Worm (Caenorhabditis elegans): Measurements from ENCODE around the gene C04F5.2.

The C04F5.2 gene

ce11 chrV:5088311-5088710 lies 8.6 kb downstream of the C04F5.2 start (continued):
- TF ChIP-seq pag-3 (tag; optimal IDR thresholded peaks at IDR 0.05; ENCODE audit: borderline replicate concordance, insufficient read depth) (no peak), sptf-1 (tag; optimal IDR thresholded peaks at IDR 0.05) (no peak), nhr-71 (tag; optimal IDR thresholded peaks at IDR 0.05) (peak; percentile 35), hpl-2 (GFP tag; optimal IDR thresholded peaks at IDR 0.05) (no peak), ceh-8 (GFP tag; optimal IDR thresholded peaks at IDR 0.05) (no peak), ama-1 (optimal IDR thresholded peaks at IDR 0.05) (no peak), skn-1 (tag; optimal IDR thresholded peaks at IDR 0.05) (no peak), nhr-76 (tag; optimal IDR thresholded peaks at IDR 0.05) (no peak), alr-1 (tag; optimal IDR thresholded peaks at IDR 0.05; ENCODE audit: borderline replicate concordance) (no peak), sup-37 (GFP tag; optimal IDR thresholded peaks at IDR 0.05) (no peak), ceh-88 (GFP tag; IDR thresholded peaks at IDR 0.05) (no peak), irx-1 (tag; optimal IDR thresholded peaks at IDR 0.05) (no peak), elt-3 (tag; optimal IDR thresholded peaks at IDR 0.05) (no peak), lin-14 (GFP tag; optimal IDR thresholded peaks at IDR 0.05) (peak; percentile 74), nhr-12 (tag; optimal IDR thresholded peaks at IDR 0.05) (no peak), dpl-1 (GFP tag; optimal IDR thresholded peaks at IDR 0.05) (no peak), nhr-237 (tag; optimal IDR thresholded peaks at IDR 0.05) (no peak), sox-4 (tag; optimal IDR thresholded peaks at IDR 0.05) (no peak), unc-86 (tag; optimal IDR thresholded peaks at IDR 0.05) (no peak), tlp-1 (tag; optimal IDR thresholded peaks at IDR 0.05) (no peak), ztf-4 (tag; optimal IDR thresholded peaks at IDR 0.05) (no peak), ets-5 (GFP tag; IDR thresholded peaks at IDR 0.05) (no peak), pax-3 (tag; optimal IDR thresholded peaks at IDR 0.05) (no peak), egl-13 (tag; optimal IDR thresholded peaks at IDR 0.05) (peak; percentile 22), nhr-84 (tag; optimal IDR thresholded peaks at IDR 0.05) (no peak), mdl-1 (tag; optimal IDR thresholded peaks at IDR 0.05) (no peak), nhr-11 (tag; optimal IDR thresholded peaks at IDR 0.05) (no peak), efl-1 (optimal IDR thresholded peaks at IDR 0.05) (no peak), efl-1 (GFP tag; optimal IDR thresholded peaks at IDR 0.05 in 1 of 2) (peak in 1 of 2 experiments; percentile 38)

ce11 chrV:5086919-5087404 lies 10.0 kb downstream of the C04F5.2 start, which contains the start of gene Y58A7A.5:
Gene Y58A7A.5, minus strand, starts transcription at chrV:5086969.
- TF ChIP-seq unc-86 (tag; optimal IDR thresholded peaks at IDR 0.05), result peak; percentile 4
- peak; percentile 85 for TF ChIP-seq nhr-19 (GFP tag; conservative IDR thresholded peaks at IDR 0.05)
- TF ChIP-seq elt-2 (tag; optimal IDR thresholded peaks at IDR 0.05), result no peak
- no peak for TF ChIP-seq hlh-4 (tag; optimal IDR thresholded peaks at IDR 0.05)
- no peak for TF ChIP-seq Y116A8C.19 (tag; optimal IDR thresholded peaks at IDR 0.05; ENCODE audit: borderline replicate concordance)
- TF ChIP-seq efl-1 (optimal IDR thresholded peaks at IDR 0.05), result peak in 1 of 2 experiments; percentile 15
- TF ChIP-seq efl-1 (GFP tag; optimal IDR thresholded peaks at IDR 0.05 in 1 of 2), result no peak
- no peak for TF ChIP-seq hpl-2 (GFP tag; optimal IDR thresholded peaks at IDR 0.05)
- TF ChIP-seq tlp-1 (tag; optimal IDR thresholded peaks at IDR 0.05), result no peak
- TF ChIP-seq swsn-7 (tag; optimal IDR thresholded peaks at IDR 0.05), result no peak
- TF ChIP-seq lsy-2 (tag; optimal IDR thresholded peaks at IDR 0.05), result peak in 1 of 2 experiments; percentile 58
- TF ChIP-seq alr-1 (tag; optimal IDR thresholded peaks at IDR 0.05; ENCODE audit: borderline replicate concordance), result no peak
- peak; percentile 20 for TF ChIP-seq tbx-2 (tag; optimal IDR thresholded peaks at IDR 0.05)
- no peak for TF ChIP-seq F16B12.6 (tag; optimal IDR thresholded peaks at IDR 0.05)
- no peak for TF ChIP-seq unc-62 (GFP tag; optimal IDR thresholded peaks at IDR 0.05)
- TF ChIP-seq nhr-77 (tag; optimal IDR thresholded peaks at IDR 0.05), result no peak
- no peak for TF ChIP-seq sox-4 (tag; optimal IDR thresholded peaks at IDR 0.05)
- TF ChIP-seq fkh-8 (tag; optimal IDR thresholded peaks at IDR 0.05), result no peak
- no peak for TF ChIP-seq ztf-4 (tag; optimal IDR thresholded peaks at IDR 0.05)
- TF ChIP-seq lin-13 (GFP tag; optimal IDR thresholded peaks at IDR 0.05), result no peak
- TF ChIP-seq aha-1 (tag; optimal IDR thresholded peaks at IDR 0.05), result no peak
- TF ChIP-seq skn-1 (tag; optimal IDR thresholded peaks at IDR 0.05), result peak; percentile 87
- TF ChIP-seq ceh-82 (tag; optimal IDR thresholded peaks at IDR 0.05), result peak in 2 of 3 experiments; percentile 25 to 33
- TF ChIP-seq ceh-90 (tag; optimal IDR thresholded peaks at IDR 0.05), result no peak
- TF ChIP-seq unc-30 (tag; optimal IDR thresholded peaks at IDR 0.05), result no peak
- TF ChIP-seq lin-14 (GFP tag; optimal IDR thresholded peaks at IDR 0.05), result peak; percentile 66
- no peak for TF ChIP-seq egl-13 (tag; optimal IDR thresholded peaks at IDR 0.05)
- no peak for TF ChIP-seq C04F5.9 (tag; optimal IDR thresholded peaks at IDR 0.05)
- no peak for TF ChIP-seq ces-1 (GFP tag; optimal IDR thresholded peaks at IDR 0.05)
- TF ChIP-seq lin-39 (tag; optimal IDR thresholded peaks at IDR 0.05), result no peak
- no peak for TF ChIP-seq snpc-4 (tag; optimal IDR thresholded peaks at IDR 0.05)
- no peak for TF ChIP-seq unc-130 (tag; optimal IDR thresholded peaks at IDR 0.05)
- TF ChIP-seq nhr-71 (tag; optimal IDR thresholded peaks at IDR 0.05), result peak; percentile 45
- TF ChIP-seq ceh-88 (GFP tag; IDR thresholded peaks at IDR 0.05), result no peak
- TF ChIP-seq nhr-47 (tag; optimal IDR thresholded peaks at IDR 0.05), result peak; percentile 27
